Worm (Caenorhabditis elegans) whole organism, midembryonic: ENCODE data around the gene nhr-5.

Experiments used
- flt-1 ChIP-seq: fragments of 200-800 bp; sonication (Bioruptor generic); IDR thresholded peaks from 2 replicates; pipeline ENCODE4 v1.3.6; 2022; ENCODE audit warnings: missing genetic modification characterization, missing compliant biosample characterization
- klf-2 ChIP-seq: fragments of 200-800 bp; sonication (Bioruptor generic); conservative IDR thresholded peaks from 2 replicates; pipeline ENCODE4 v1.3.6; 2022; ENCODE audit warnings: missing genetic modification reagents, missing genetic modification characterization, missing compliant biosample characterization
- med-1 ChIP-seq: sonication (generic microtip); optimal IDR thresholded peaks from 2 replicates; lab custom pipeline; 2017; ENCODE audit warnings: missing genetic modification characterization, mild to moderate bottlenecking, missing compliant biosample characterization, antibody characterized with exemption, missing genetic modification reagents; ENCODE audit not compliant: insufficient read depth
- tab-1 ChIP-seq: fragments of 200-800 bp; sonication (Bioruptor generic); IDR thresholded peaks from 2 replicates; pipeline ENCODE4 v1.3.6; 2022; ENCODE audit warnings: missing genetic modification characterization, missing compliant biosample characterization

DNA sequence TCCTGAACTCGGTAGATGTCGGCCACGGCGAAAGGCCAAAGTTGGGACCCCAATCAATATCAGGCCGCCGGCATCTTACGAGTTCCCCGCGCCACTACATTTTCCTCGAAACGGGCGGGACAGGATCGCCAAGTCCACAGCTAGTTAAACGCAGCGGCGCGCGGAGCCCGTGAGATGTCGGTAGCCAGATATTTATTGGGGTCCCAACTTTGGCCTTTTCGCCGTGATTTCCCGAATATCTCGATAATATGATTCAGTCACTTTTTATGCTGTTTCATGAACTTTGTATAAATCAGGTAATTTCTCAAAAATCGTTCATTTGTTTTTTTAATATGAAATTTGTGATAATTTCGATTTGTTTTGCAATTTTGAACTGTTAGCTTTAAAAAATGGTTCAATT, 18.3 kb upstream of the nhr-5 start:
- no peak for TF ChIP-seq med-1 (GFP tag; lab: Kevin White, UChicago)
- no peak for TF ChIP-seq tab-1
- no peak for TF ChIP-seq flt-1 (GFP tag; lab: Robert Waterston, UW)
- no peak for TF ChIP-seq klf-2 (GFP tag; lab: Robert Waterston, UW)
